Fruit fly (Drosophila melanogaster) whole organism, embryonic: ENCODE results near the gene Eip93F.
A peak's percentile ranks its signal among the peaks of the same experiment; 100 is the strongest.

Experiments used
- ATbp ChIP-seq: fragments of 200-800 bp; sonication (Bioruptor generic); optimal IDR thresholded peaks from 2 replicates; lab custom pipeline; 2017; ENCODE audit warnings: missing biosample characterization, mild to moderate bottlenecking, missing genetic modification characterization, missing genetic modification reagents
- Atf3 ChIP-seq: fragments of 200-800 bp; sonication (Bioruptor generic); optimal IDR thresholded peaks from 3 replicates; lab custom pipeline; 2016; ENCODE audit warnings: missing biosample characterization, missing genetic modification characterization
- Bteb2 ChIP-seq: fragments of 200-800 bp; sonication (Bioruptor generic); optimal IDR thresholded peaks from 2 replicates; lab custom pipeline; 2016; ENCODE audit warnings: missing biosample characterization, missing genetic modification characterization
- CG10267 ChIP-seq: fragments of 200-800 bp; sonication (Bioruptor generic); optimal IDR thresholded peaks from 2 replicates; lab custom pipeline; 2018; ENCODE audit warnings: missing biosample characterization, mild to moderate bottlenecking, missing genetic modification characterization, moderate library complexity
- CG10979 ChIP-seq: fragments of 200-800 bp; sonication (Bioruptor generic); optimal IDR thresholded peaks from 2 replicates; lab custom pipeline; 2018; ENCODE audit warnings: missing biosample characterization, mild to moderate bottlenecking, missing genetic modification characterization, moderate library complexity
- CG11723 ChIP-seq: fragments of 200-800 bp; sonication (Bioruptor generic); optimal IDR thresholded peaks from 2 replicates; lab custom pipeline; 2017; ENCODE audit warnings: missing biosample characterization, mild to moderate bottlenecking, missing genetic modification characterization
- CG12769 ChIP-seq: fragments of 200-800 bp; sonication (Bioruptor generic); optimal IDR thresholded peaks from 2 replicates; lab custom pipeline; 2019; ENCODE audit warnings: missing biosample characterization, mild to moderate bottlenecking, missing genetic modification characterization, moderate library complexity
- CG13123 ChIP-seq: fragments of 200-800 bp; sonication (Bioruptor generic); optimal IDR thresholded peaks from 2 replicates; lab custom pipeline; 2016; ENCODE audit warnings: missing biosample characterization, missing genetic modification characterization
- CG15073 ChIP-seq: fragments of 200-800 bp; sonication (Bioruptor generic); optimal IDR thresholded peaks from 2 replicates; lab custom pipeline; 2016; ENCODE audit warnings: missing biosample characterization, missing genetic modification characterization
- CG2116 ChIP-seq: fragments of 200-800 bp; sonication (Bioruptor generic); optimal IDR thresholded peaks from 3 replicates; lab custom pipeline; 2018; ENCODE audit warnings: missing biosample characterization, mild to moderate bottlenecking, missing genetic modification characterization
- CG34224 ChIP-seq: fragments of 200-800 bp; sonication (Bioruptor generic); IDR thresholded peaks from 3 replicates; pipeline ENCODE4 v1.3.6; 2022; ENCODE audit warnings: missing biosample characterization, missing genetic modification characterization; ENCODE audit not compliant: partially characterized antibody
- CG34376 ChIP-seq: fragments of 200-800 bp; sonication (Bioruptor generic); optimal IDR thresholded peaks from 2 replicates; lab custom pipeline; 2018; ENCODE audit warnings: missing biosample characterization, mild to moderate bottlenecking, missing genetic modification characterization
- CG8089 ChIP-seq: fragments of 200-800 bp; sonication (Bioruptor generic); optimal IDR thresholded peaks from 3 replicates; lab custom pipeline; 2016; ENCODE audit warnings: missing biosample characterization, missing genetic modification characterization
- CG9437 ChIP-seq: fragments of 200-800 bp; sonication (Bioruptor generic); optimal IDR thresholded peaks from 2 replicates; lab custom pipeline; 2018; ENCODE audit warnings: missing biosample characterization, mild to moderate bottlenecking, missing genetic modification characterization
- CoRest ChIP-seq: fragments of 200-800 bp; sonication (Bioruptor generic); optimal IDR thresholded peaks from 3 replicates; lab custom pipeline; 2018; ENCODE audit warnings: missing biosample characterization, mild to moderate bottlenecking, missing genetic modification characterization, moderate library complexity
- CrebB ChIP-seq: fragments of 200-800 bp; sonication (Bioruptor generic); optimal IDR thresholded peaks from 3 replicates; lab custom pipeline; 2018; ENCODE audit warnings: missing biosample characterization, mild to moderate bottlenecking, missing genetic modification characterization
- Doc3 ChIP-seq: fragments of 200-800 bp; sonication (Bioruptor generic); IDR thresholded peaks from 3 replicates; pipeline ENCODE4 v1.3.6; 2022; ENCODE audit warnings: missing biosample characterization, missing genetic modification characterization; ENCODE audit not compliant: partially characterized antibody
- Dp ChIP-seq: fragments of 200-800 bp; sonication (Bioruptor generic); optimal IDR thresholded peaks from 2 replicates; lab custom pipeline; 2018; ENCODE audit warnings: missing biosample characterization, mild to moderate bottlenecking, missing genetic modification characterization, moderate library complexity
- Drgx ChIP-seq: fragments of 200-800 bp; sonication (Bioruptor generic); IDR thresholded peaks from 2 replicates; pipeline ENCODE4 v1.3.6; 2022; ENCODE audit warnings: missing biosample characterization, missing genetic modification characterization
- Ets65A ChIP-seq: fragments of 200-800 bp; sonication (Bioruptor generic); peaks from one replicate; lab custom pipeline; 2016; ENCODE audit warnings: missing biosample characterization, missing genetic modification characterization
- H2.0 ChIP-seq: fragments of 200-800 bp; sonication (Bioruptor generic); IDR thresholded peaks from 2 replicates; pipeline ENCODE4 v1.3.6; 2022; ENCODE audit warnings: missing biosample characterization, missing genetic modification characterization
- HLH4C ChIP-seq: fragments of 200-800 bp; sonication (Bioruptor generic); IDR thresholded peaks from 3 replicates; pipeline ENCODE4 v1.3.6; 2022; ENCODE audit warnings: missing biosample characterization, missing genetic modification characterization; ENCODE audit not compliant: partially characterized antibody
- Hmx ChIP-seq: fragments of 200-800 bp; sonication (Bioruptor generic); optimal IDR thresholded peaks from 2 replicates; lab custom pipeline; 2016; ENCODE audit warnings: missing biosample characterization, missing genetic modification characterization
- Nf-YC ChIP-seq: fragments of 200-800 bp; optimal IDR thresholded peaks from 3 replicates; lab custom pipeline; 2019; ENCODE audit warnings: missing biosample characterization, mild to moderate bottlenecking, missing genetic modification characterization, moderate library complexity
- Sox102F ChIP-seq: fragments of 200-800 bp; sonication (Bioruptor generic); optimal IDR thresholded peaks from 2 replicates; lab custom pipeline; 2018; ENCODE audit warnings: missing biosample characterization, mild to moderate bottlenecking, missing genetic modification characterization, moderate library complexity
- Sry-δ ChIP-seq: fragments of 200-800 bp; sonication (Bioruptor generic); optimal IDR thresholded peaks from 2 replicates; lab custom pipeline; 2016; ENCODE audit warnings: missing biosample characterization, missing genetic modification characterization
- Taf1 ChIP-seq: fragments of 200-800 bp; sonication (Bioruptor generic); IDR thresholded peaks from 2 replicates; pipeline ENCODE4 v1.3.6; 2022; ENCODE audit warnings: missing biosample characterization, missing genetic modification characterization
- Tbp ChIP-seq: fragments of >200 bp; optimal IDR thresholded peaks from 2 replicates; lab custom pipeline; 2018; ENCODE audit warnings: missing biosample characterization, missing genetic modification characterization
- bigmax ChIP-seq: fragments of 200-800 bp; sonication (Bioruptor generic); optimal IDR thresholded peaks from 2 replicates; lab custom pipeline; 2018; ENCODE audit warnings: missing biosample characterization, mild to moderate bottlenecking, missing genetic modification characterization
- br ChIP-seq: fragments of >200 bp; optimal IDR thresholded peaks from 2 replicates; lab custom pipeline; 2017
- cad ChIP-seq: fragments of >200 bp; optimal IDR thresholded peaks from 2 replicates; lab custom pipeline; 2017; ENCODE audit warnings: missing biosample characterization, missing genetic modification characterization
- chif ChIP-seq, 2 experiments: fragments of 200-800 bp; sonication (Bioruptor generic); optimal IDR thresholded peaks; 3 replicates each; lab custom pipeline; 2016; ENCODE audit warnings: missing biosample characterization in 2 of 2, missing genetic modification characterization in 2 of 2
- chinmo ChIP-seq: fragments of 200-800 bp; sonication (Bioruptor generic); IDR thresholded peaks from 4 replicates; pipeline ENCODE4 v1.3.6; 2022; ENCODE audit warnings: missing biosample characterization, missing genetic modification characterization; ENCODE audit not compliant: partially characterized antibody
- dimm ChIP-seq: fragments of 200-800 bp; sonication (Bioruptor generic); IDR thresholded peaks from 2 replicates; pipeline ENCODE4 v1.3.6; 2022; ENCODE audit warnings: missing biosample characterization, missing genetic modification characterization
- fru ChIP-seq: fragments of >200 bp; optimal IDR thresholded peaks from 2 replicates; lab custom pipeline; 2017
- gcm2 ChIP-seq: fragments of 200-800 bp; sonication (Bioruptor generic); optimal IDR thresholded peaks from 2 replicates; lab custom pipeline; 2016; ENCODE audit warnings: missing biosample characterization, missing genetic modification characterization
- gfzf ChIP-seq: fragments of 200-800 bp; sonication (Bioruptor generic); optimal IDR thresholded peaks from 2 replicates; lab custom pipeline; 2016; ENCODE audit warnings: missing biosample characterization, mild to moderate bottlenecking, missing genetic modification characterization, moderate library complexity
- her ChIP-seq: fragments of 200-800 bp; sonication (Bioruptor generic); optimal IDR thresholded peaks from 2 replicates; lab custom pipeline; 2016; ENCODE audit warnings: missing biosample characterization, missing genetic modification characterization
- hth ChIP-seq: fragments of >200 bp; optimal IDR thresholded peaks from 2 replicates; lab custom pipeline; 2017; ENCODE audit warnings: inconsistent platforms
- luna ChIP-seq: fragments of 200-800 bp; sonication (Bioruptor generic); optimal IDR thresholded peaks from 2 replicates; lab custom pipeline; 2016; ENCODE audit warnings: missing biosample characterization, missing genetic modification characterization
- pho ChIP-seq: fragments of 200-800 bp; sonication (Bioruptor generic); optimal IDR thresholded peaks from 2 replicates; lab custom pipeline; 2016; ENCODE audit warnings: missing biosample characterization, missing genetic modification characterization
- pros ChIP-seq: fragments of 200-800 bp; sonication (Bioruptor generic); optimal IDR thresholded peaks from 3 replicates; lab custom pipeline; 2019; ENCODE audit warnings: missing biosample characterization, mild to moderate bottlenecking, missing genetic modification characterization, moderate library complexity
- salm ChIP-seq: fragments of 200-800 bp; sonication (Bioruptor generic); optimal IDR thresholded peaks from 2 replicates; lab custom pipeline; 2018; ENCODE audit warnings: missing biosample characterization, mild to moderate bottlenecking, missing genetic modification characterization
- trem ChIP-seq: fragments of 200-800 bp; optimal IDR thresholded peaks from 3 replicates; lab custom pipeline; 2019; ENCODE audit warnings: missing biosample characterization, mild to moderate bottlenecking, missing genetic modification characterization, moderate library complexity
- ttk ChIP-seq: fragments of 200-800 bp; sonication (Bioruptor generic); IDR thresholded peaks from 2 replicates; pipeline ENCODE4 v2.1.2; 2022; ENCODE audit warnings: missing biosample characterization, missing genetic modification characterization
- twi ChIP-seq: fragments of 200-800 bp; optimal IDR thresholded peaks from 2 replicates; lab custom pipeline; 2019; ENCODE audit warnings: missing biosample characterization, mild to moderate bottlenecking, missing genetic modification characterization, moderate library complexity
- usp ChIP-seq: fragments of >200 bp; optimal IDR thresholded peaks from 2 replicates; lab custom pipeline; 2017; ENCODE audit warnings: missing biosample characterization, missing genetic modification characterization
- vvl ChIP-seq: fragments of 200-800 bp; sonication (Bioruptor generic); IDR thresholded peaks from 2 replicates; pipeline ENCODE4 v1.3.6; 2022; ENCODE audit warnings: missing biosample characterization, missing genetic modification characterization

Eip93F gene

DNA sequence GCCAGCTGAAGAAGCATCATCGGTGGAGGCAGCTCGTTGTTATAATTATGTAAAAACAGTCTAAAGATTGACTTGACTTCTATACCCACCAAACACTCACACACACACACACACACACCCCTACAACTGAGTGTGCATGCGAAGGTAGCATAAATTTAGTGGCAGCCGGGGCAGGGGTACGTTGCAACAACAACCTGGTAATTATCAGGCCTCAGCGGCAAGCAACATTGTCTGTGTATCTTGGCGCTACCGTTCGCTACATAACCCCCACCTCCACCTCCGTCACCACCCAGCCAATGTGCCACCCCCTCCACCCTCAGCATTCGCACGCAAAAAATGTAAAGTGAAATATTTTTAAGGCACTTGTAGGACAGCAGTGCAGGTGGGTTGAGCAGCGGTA lies 31.9 kb upstream of the Eip93F start:
- no peak for TF ChIP-seq Atf3 (GFP tag; lab: Kevin White, UChicago)
- no peak for TF ChIP-seq CG15073 (GFP tag; lab: Kevin White, UChicago)
- no peak for TF ChIP-seq CG8089 (GFP tag; lab: Kevin White, UChicago)
- no peak for TF ChIP-seq CrebB
- no peak for TF ChIP-seq CG34376 (GFP tag; lab: Kevin White, UChicago)
- no peak for TF ChIP-seq ttk (GFP tag; lab: Robert Waterston, UW)
- no peak for TF ChIP-seq Dp (GFP tag; lab: Kevin White, UChicago)
- TF ChIP-seq Taf1 (GFP tag; lab: Robert Waterston, UW): no peak

DNA sequence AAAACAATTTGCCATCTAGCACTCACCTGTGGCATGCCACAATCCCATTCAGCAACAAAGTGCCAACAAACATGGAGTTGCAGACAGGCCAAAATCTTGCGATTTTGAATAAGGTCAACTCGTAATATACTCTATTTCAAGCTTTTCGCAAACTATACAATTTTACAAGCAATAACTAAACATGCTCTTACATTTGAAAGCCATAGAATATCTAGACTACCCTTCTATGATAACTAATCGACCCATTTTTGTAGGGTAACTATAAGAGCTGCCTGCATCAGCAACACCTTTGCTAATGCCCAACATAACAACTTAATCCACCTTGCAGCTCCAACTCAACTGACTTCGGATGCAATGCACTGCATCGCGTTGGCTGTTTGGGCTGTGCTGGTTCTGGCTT lies 28.4 kb upstream of the Eip93F start:
- TF ChIP-seq twi (no peak), Drgx (GFP tag; lab: Robert Waterston, UW) (0 out of 2 replicates have a peak, but pooled peaks have one; percentile 19)

DNA sequence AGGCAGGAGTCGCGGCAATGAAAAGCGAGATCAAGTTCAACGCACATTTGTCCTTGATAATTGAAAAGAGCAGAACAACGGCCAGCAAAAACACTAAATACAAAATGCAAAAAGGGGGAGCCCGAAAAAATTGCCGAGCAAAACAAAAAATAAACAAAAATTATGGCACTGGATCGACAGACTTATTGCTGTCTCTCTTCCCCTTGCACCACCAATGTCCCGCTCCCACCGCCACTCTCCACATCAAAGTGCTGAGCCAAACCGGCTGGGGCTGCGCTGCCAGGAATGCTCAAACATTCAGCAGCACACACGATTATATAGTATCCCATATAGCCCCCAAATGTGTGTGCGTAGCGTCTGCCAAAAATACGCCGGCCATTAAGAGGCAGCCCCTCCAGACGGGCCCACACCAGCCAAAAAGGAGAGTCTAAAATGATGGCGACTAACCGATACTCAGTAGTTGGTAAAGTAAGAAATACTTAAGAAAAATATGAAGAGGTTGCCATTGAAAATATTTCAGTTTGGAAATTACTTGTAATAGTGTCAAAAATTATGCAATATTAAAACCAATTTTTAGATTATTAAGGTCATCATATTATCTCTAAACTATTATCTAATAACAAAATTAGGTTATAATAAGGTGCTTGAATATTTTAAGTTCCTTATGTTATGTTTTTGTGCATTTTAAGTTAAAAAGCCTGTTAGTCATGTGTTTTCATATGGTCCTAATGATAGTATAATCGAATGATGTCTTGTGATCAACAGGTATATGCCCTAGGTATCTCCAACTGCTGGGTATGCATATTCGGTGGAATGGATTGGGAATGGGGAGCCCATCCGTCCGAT lies 27.3 kb upstream of the Eip93F start:
- TF ChIP-seq usp (GFP tag; lab: Kevin White, UChicago) (no peak), CG13123 (GFP tag; lab: Kevin White, UChicago) (no peak), trem (tag; lab: Kevin White, UChicago) (no peak), vvl (GFP tag; lab: Robert Waterston, UW) (no peak), twi (no peak), chinmo (GFP tag; lab: Robert Waterston, UW) (no peak), CG11723 (GFP tag; lab: Kevin White, UChicago) (no peak), CG10979 (tag; lab: Kevin White, UChicago) (no peak), CG34224 (GFP tag; lab: Robert Waterston, UW) (no peak), pros (GFP tag; lab: Kevin White, UChicago) (no peak), Doc3 (GFP tag; lab: Robert Waterston, UW) (no peak), salm (tag; lab: Kevin White, UChicago) (no peak), dimm (GFP tag; lab: Robert Waterston, UW) (no peak), chif (GFP tag; optimal IDR thresholded peaks at IDR 0.05; lab: Kevin White, UChicago) (no peak), CG2116 (no peak), cad (GFP tag; lab: Kevin White, UChicago) (no peak), her (GFP tag; lab: Kevin White, UChicago) (no peak), Nf-YC (tag; lab: Kevin White, UChicago) (no peak), CG12769 (tag; lab: Kevin White, UChicago) (peak; percentile 59), luna (GFP tag; lab: Kevin White, UChicago) (no peak), CG10267 (tag; lab: Kevin White, UChicago) (no peak), Sry-δ (no peak), gcm2 (GFP tag; lab: Kevin White, UChicago) (no peak), H2.0 (GFP tag; lab: Robert Waterston, UW) (no peak), fru (lab: Kevin White, UChicago) (no peak), pho (no peak), br (lab: Kevin White, UChicago) (no peak), Hmx (GFP tag; lab: Kevin White, UChicago) (no peak), Ets65A (peak; percentile 19), CG9437 (peak; percentile 13), ATbp (no peak), CoRest (tag; lab: Kevin White, UChicago) (peak; percentile 22), hth (lab: Kevin White, UChicago) (no peak), Sox102F (GFP tag; lab: Kevin White, UChicago) (peak; percentile 4), bigmax (GFP tag; lab: Kevin White, UChicago) (no peak), Tbp (GFP tag; lab: Kevin White, UChicago) (no peak), HLH4C (GFP tag; lab: Robert Waterston, UW) (peak; percentile 24; the same call in 1 of the 3 replicates), gfzf (GFP tag; lab: Kevin White, UChicago) (no peak), Bteb2 (GFP tag; lab: Kevin White, UChicago) (no peak)
